Worm (Caenorhabditis elegans): ENCODE data around the gene F53B7.4.

F53B7.4 gene

ce11 chrV:10981113-10981512 lies 21.2 kb downstream of the F53B7.4 start, which contains the start of gene fig-1:
Gene fig-1 (minus strand): TSS chrV:10981213.
- TF ChIP-seq nhr-232 (tag; optimal IDR thresholded peaks at IDR 0.05) = no peak
- TF ChIP-seq ceh-18 (tag; optimal IDR thresholded peaks at IDR 0.05) = no peak
- TF ChIP-seq ceh-9 (tag; optimal IDR thresholded peaks at IDR 0.05) = no peak
- no peak for TF ChIP-seq nhr-11 (tag; optimal IDR thresholded peaks at IDR 0.05)
- no peak for TF ChIP-seq hlh-8 (tag; optimal IDR thresholded peaks at IDR 0.05)
- TF ChIP-seq fax-1 (tag; optimal IDR thresholded peaks at IDR 0.05) = no peak
- TF ChIP-seq ceh-24 (tag; optimal IDR thresholded peaks at IDR 0.05) = no peak
- TF ChIP-seq madf-2 (tag; optimal IDR thresholded peaks at IDR 0.05) = no peak
- TF ChIP-seq unc-55 (GFP tag; optimal IDR thresholded peaks at IDR 0.05) = no peak
- no peak for TF ChIP-seq tbx-2 (tag; optimal IDR thresholded peaks at IDR 0.05)
- no peak for TF ChIP-seq che-1 (tag; optimal IDR thresholded peaks at IDR 0.05)

ce11 chrV:10975091-10975490 lies 27.2 kb downstream of the F53B7.4 start:
- TF ChIP-seq ceh-48 (tag; optimal IDR thresholded peaks at IDR 0.05) (no peak), C38D4.7 (GFP tag; optimal IDR thresholded peaks at IDR 0.05) (no peak), hlh-8 (tag; optimal IDR thresholded peaks at IDR 0.05) (no peak), nhr-11 (tag; optimal IDR thresholded peaks at IDR 0.05) (no peak), T23F11.4 (GFP tag; optimal IDR thresholded peaks at IDR 0.05) (no peak), tbx-2 (tag; optimal IDR thresholded peaks at IDR 0.05) (no peak)

DNA sequence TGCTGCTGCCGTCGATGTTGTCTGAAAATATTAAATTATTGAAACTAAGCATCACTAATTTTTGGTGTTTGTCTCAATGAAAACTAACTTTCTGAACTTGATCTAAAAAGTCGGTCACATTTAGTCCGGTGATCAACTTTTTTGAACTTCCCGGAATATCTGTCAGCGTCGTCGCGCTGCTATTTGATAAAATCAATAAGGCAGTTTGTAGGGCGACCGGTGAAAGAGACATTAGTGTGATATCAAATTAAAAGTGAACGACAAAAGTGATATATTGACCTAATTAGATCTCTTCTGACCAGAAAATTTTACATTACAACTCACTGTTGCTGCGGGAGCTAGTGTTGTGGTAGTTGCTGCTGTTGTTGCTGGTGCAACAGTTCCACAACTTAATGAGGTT lies 31.4 kb downstream of the F53B7.4 start:
- TF ChIP-seq fkh-6 (tag; optimal IDR thresholded peaks at IDR 0.05) = no peak
- no peak for TF ChIP-seq F13H6.1 (tag; optimal IDR thresholded peaks at IDR 0.05)
- TF ChIP-seq nhr-232 (tag; optimal IDR thresholded peaks at IDR 0.05) = no peak
- TF ChIP-seq odd-2 (tag; optimal IDR thresholded peaks at IDR 0.05) = no peak
- TF ChIP-seq tbx-2 (tag; optimal IDR thresholded peaks at IDR 0.05) = no peak
- TF ChIP-seq npax-4 (tag; optimal IDR thresholded peaks at IDR 0.05) = no peak
- no peak for TF ChIP-seq lim-6 (tag; optimal IDR thresholded peaks at IDR 0.05)
- no peak for TF ChIP-seq che-1 (tag; optimal IDR thresholded peaks at IDR 0.05)
- TF ChIP-seq ceh-31 (tag; optimal IDR thresholded peaks at IDR 0.05) = no peak
- no peak for TF ChIP-seq sox-2 (GFP tag; IDR thresholded peaks at IDR 0.05)
- TF ChIP-seq hlh-6 (tag; optimal IDR thresholded peaks at IDR 0.05) = no peak
- no peak for TF ChIP-seq pha-2 (tag; optimal IDR thresholded peaks at IDR 0.05)
- no peak for TF ChIP-seq ceh-30 (tag; optimal IDR thresholded peaks at IDR 0.05)
- TF ChIP-seq ceh-9 (tag; optimal IDR thresholded peaks at IDR 0.05) = no peak
- no peak for TF ChIP-seq C08G9.2 (tag; optimal IDR thresholded peaks at IDR 0.05)
- TF ChIP-seq rnt-1 (tag; optimal IDR thresholded peaks at IDR 0.05) = no peak
- no peak for TF ChIP-seq ceh-34 (tag; optimal IDR thresholded peaks at IDR 0.05)
- no peak for TF ChIP-seq C38D4.7 (GFP tag; optimal IDR thresholded peaks at IDR 0.05)

DNA sequence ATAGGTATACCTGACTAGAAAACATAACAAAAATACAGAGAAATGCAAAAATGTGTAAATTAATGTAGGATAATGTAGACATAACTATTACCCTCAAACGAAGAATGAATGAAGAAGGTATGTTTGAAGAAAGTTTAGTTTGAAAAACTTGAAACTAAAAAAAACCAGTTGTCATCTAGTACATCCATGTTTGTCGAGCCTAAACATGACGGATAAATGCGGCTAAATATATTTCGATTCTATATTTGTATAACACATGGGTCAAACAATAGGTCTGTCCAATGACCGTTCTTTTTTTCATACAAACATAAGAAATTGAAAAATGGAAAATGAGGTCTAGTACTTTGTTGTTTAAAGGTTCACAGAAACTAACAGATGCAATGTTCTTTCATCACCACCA lies 32.3 kb downstream of the F53B7.4 start, which contains the start of gene F17C11.22:
Gene F17C11.22, minus strand, starts transcription at position 101 of the 400 bp plus-strand sequence.
- TF ChIP-seq gmeb-2 (tag; optimal IDR thresholded peaks at IDR 0.05) (no peak), ceh-6 (GFP tag; optimal IDR thresholded peaks at IDR 0.05) (no peak), tbx-7 (tag; optimal IDR thresholded peaks at IDR 0.05) (no peak), pha-4 (tag; optimal IDR thresholded peaks at IDR 0.05) (no peak)

DNA sequence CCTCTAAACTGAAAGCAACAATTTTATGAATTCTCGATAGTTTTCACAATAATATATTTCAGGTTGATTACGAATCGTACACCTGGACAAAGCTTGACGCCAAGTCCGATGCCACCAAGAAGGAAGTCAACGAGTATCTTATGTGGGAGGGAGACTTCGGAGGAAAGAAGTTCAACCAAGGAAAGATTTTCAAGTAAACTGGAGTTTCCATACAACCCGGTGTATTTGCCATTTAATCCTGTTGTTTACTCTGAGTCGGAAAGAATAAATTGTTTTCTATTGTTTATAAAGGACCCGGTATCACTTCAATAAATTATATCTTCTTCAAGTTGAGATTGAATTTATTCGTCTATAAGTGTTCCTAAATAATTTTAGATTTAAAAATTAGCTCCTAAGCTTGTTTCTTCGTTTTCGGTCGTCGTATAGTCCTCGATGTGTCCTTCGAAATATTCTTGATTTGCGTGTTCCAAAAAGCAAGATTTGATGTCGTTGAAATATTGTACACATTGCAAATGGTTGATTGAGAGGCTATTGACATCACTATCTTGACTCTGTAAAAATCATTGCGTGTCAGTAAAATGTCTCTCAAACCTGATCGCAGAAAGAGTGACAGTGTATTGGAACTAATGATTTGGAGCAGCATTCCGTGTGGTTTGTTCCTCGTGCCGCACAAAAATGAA lies 34.6 kb downstream of the F53B7.4 start:
- no peak for TF ChIP-seq sdc-2 (tag; optimal IDR thresholded peaks at IDR 0.05)
- no peak for TF ChIP-seq ceh-22 (tag; optimal IDR thresholded peaks at IDR 0.05)
- TF ChIP-seq ref-2 (tag; optimal IDR thresholded peaks at IDR 0.05) = no peak
- TF ChIP-seq tbx-2 (tag; optimal IDR thresholded peaks at IDR 0.05) = no peak
- no peak for TF ChIP-seq K09A11.1 (tag; optimal IDR thresholded peaks at IDR 0.05; ENCODE audit: insufficient read depth)
- TF ChIP-seq pqm-1 (tag; optimal IDR thresholded peaks at IDR 0.05) = no peak
- TF ChIP-seq pros-1 (tag; optimal IDR thresholded peaks at IDR 0.05) = no peak
- TF ChIP-seq Y22D7AL.16 (tag; optimal IDR thresholded peaks at IDR 0.05) = no peak
- no peak for TF ChIP-seq pag-3 (tag; optimal IDR thresholded peaks at IDR 0.05; ENCODE audit: borderline replicate concordance)
- no peak for TF ChIP-seq ceh-30 (tag; optimal IDR thresholded peaks at IDR 0.05)
- no peak for TF ChIP-seq pax-1 (tag; optimal IDR thresholded peaks at IDR 0.05)
- no peak for TF ChIP-seq sox-4 (tag; optimal IDR thresholded peaks at IDR 0.05)
- no peak for TF ChIP-seq sox-2 (GFP tag; IDR thresholded peaks at IDR 0.05)
- TF ChIP-seq odd-2 (tag; optimal IDR thresholded peaks at IDR 0.05) = no peak
- no peak for TF ChIP-seq tbx-7 (tag; optimal IDR thresholded peaks at IDR 0.05)
- TF ChIP-seq ceh-14 (tag; optimal IDR thresholded peaks at IDR 0.05) = no peak
- TF ChIP-seq lim-6 (tag; optimal IDR thresholded peaks at IDR 0.05) = no peak
